Fruit fly (Drosophila melanogaster) whole organism, embryonic: ENCODE results near the gene cindr.

Source experiments
- Atf3 ChIP-seq: fragments of 200-800 bp; sonication (Bioruptor generic); optimal IDR thresholded peaks from 3 replicates; lab custom pipeline; 2016; ENCODE audit warnings: missing biosample characterization, missing genetic modification characterization
- Awh ChIP-seq: fragments of 200-800 bp; sonication (Bioruptor generic); IDR thresholded peaks from 2 replicates; pipeline ENCODE4, ENCODE4 v1.3.6; 2022; ENCODE audit warnings: missing biosample characterization, missing genetic modification characterization
- C15 ChIP-seq: fragments of 200-800 bp; sonication (Bioruptor generic); IDR thresholded peaks from 3 replicates; pipeline ENCODE4 v1.3.6; 2022; ENCODE audit warnings: missing biosample characterization, missing genetic modification characterization
- CG10147 ChIP-seq: fragments of 200-800 bp; sonication (Bioruptor generic); optimal IDR thresholded peaks from 2 replicates; lab custom pipeline; 2019; ENCODE audit warnings: missing biosample characterization, mild to moderate bottlenecking, missing genetic modification characterization, moderate library complexity
- CG12744 ChIP-seq: fragments of 200-800 bp; sonication (Bioruptor generic); optimal IDR thresholded peaks from 2 replicates; lab custom pipeline; 2016; ENCODE audit warnings: missing biosample characterization, missing genetic modification characterization
- CG17328 ChIP-seq: fragments of 200-800 bp; sonication (Bioruptor generic); IDR thresholded peaks from 2 replicates; pipeline ENCODE4 v1.3.6; 2022; ENCODE audit warnings: missing biosample characterization, missing genetic modification characterization
- CG18011 ChIP-seq: fragments of 200-800 bp; sonication (Bioruptor generic); optimal IDR thresholded peaks from 2 replicates; lab custom pipeline; 2017; ENCODE audit warnings: missing biosample characterization, missing genetic modification characterization, mild to moderate bottlenecking, moderate library complexity, missing genotype
- CG2120 ChIP-seq: fragments of 200-800 bp; sonication (Bioruptor generic); optimal IDR thresholded peaks from 3 replicates; lab custom pipeline; 2016; ENCODE audit warnings: missing biosample characterization, missing genetic modification characterization
- CG2678 ChIP-seq: fragments of 200-800 bp; sonication (Bioruptor generic); optimal IDR thresholded peaks from 3 replicates; lab custom pipeline; 2019; ENCODE audit warnings: missing biosample characterization, mild to moderate bottlenecking, missing genetic modification characterization, moderate library complexity
- CG32767 ChIP-seq: fragments of 200-800 bp; sonication (Bioruptor generic); IDR thresholded peaks from 2 replicates; pipeline ENCODE4 v1.3.6; 2022; ENCODE audit warnings: missing biosample characterization, missing genetic modification characterization
- CG4617 ChIP-seq: fragments of 200-800 bp; sonication (Bioruptor generic); optimal IDR thresholded peaks from 3 replicates; lab custom pipeline; 2016; ENCODE audit warnings: missing biosample characterization, missing genetic modification characterization, borderline replicate concordance
- CG4820 ChIP-seq: fragments of 200-800 bp; sonication (Bioruptor generic); optimal IDR thresholded peaks from 3 replicates; lab custom pipeline; 2016; ENCODE audit warnings: missing biosample characterization, missing genetic modification characterization
- CG7271 ChIP-seq: fragments of 200-800 bp; sonication (Bioruptor generic); optimal IDR thresholded peaks from 2 replicates; lab custom pipeline; 2018; ENCODE audit warnings: missing biosample characterization, mild to moderate bottlenecking, missing genetic modification characterization, moderate library complexity
- CG7928 ChIP-seq: fragments of 200-800 bp; sonication (Bioruptor generic); optimal IDR thresholded peaks from 2 replicates; lab custom pipeline; 2017; ENCODE audit warnings: missing biosample characterization, mild to moderate bottlenecking, missing genetic modification characterization
- CG8281 ChIP-seq: fragments of 200-800 bp; sonication (Bioruptor generic); optimal IDR thresholded peaks from 2 replicates; lab custom pipeline; 2018; ENCODE audit warnings: missing biosample characterization, mild to moderate bottlenecking, missing genetic modification characterization, moderate library complexity
- CG8765 ChIP-seq: fragments of 200-800 bp; sonication (Bioruptor generic); IDR thresholded peaks from 2 replicates; pipeline ENCODE4 v1.3.6; 2022; ENCODE audit warnings: missing biosample characterization, missing genetic modification characterization
- CG8944 ChIP-seq: fragments of 200-800 bp; sonication (Bioruptor generic); optimal IDR thresholded peaks from 3 replicates; lab custom pipeline; 2016; ENCODE audit warnings: missing biosample characterization, missing genetic modification characterization
- CG9876 ChIP-seq: fragments of 200-800 bp; sonication (Bioruptor generic); optimal IDR thresholded peaks from 2 replicates; lab custom pipeline; 2016; ENCODE audit warnings: missing biosample characterization, missing genetic modification characterization
- Dfd ChIP-seq, 2 experiments: fragments of >200 bp; optimal IDR thresholded peaks; 2 replicates each; lab custom pipeline; 2017; ENCODE audit warnings: missing biosample characterization in 2 of 2, missing genetic modification characterization in 2 of 2
- E2f1 ChIP-seq: fragments of 200-800 bp; sonication (Bioruptor generic); IDR thresholded peaks from 2 replicates; pipeline ENCODE4 v1.3.6; 2022; ENCODE audit warnings: missing biosample characterization, missing genetic modification characterization
- Hand ChIP-seq: fragments of 200-800 bp; sonication (Bioruptor generic); optimal IDR thresholded peaks from 2 replicates; lab custom pipeline; 2017; ENCODE audit warnings: mild to moderate bottlenecking, missing biosample characterization, missing genetic modification reagents, missing genetic modification characterization
- Hr3 ChIP-seq: fragments of 200-800 bp; sonication (Bioruptor generic); optimal IDR thresholded peaks from 3 replicates; lab custom pipeline; 2016; ENCODE audit warnings: missing biosample characterization, missing genetic modification characterization
- NK7.1 ChIP-seq: fragments of 200-800 bp; sonication (Bioruptor generic); optimal IDR thresholded peaks from 3 replicates; lab custom pipeline; 2016; ENCODE audit warnings: missing biosample characterization, missing genetic modification characterization
- TFAM ChIP-seq: fragments of 200-800 bp; sonication (Bioruptor generic); optimal IDR thresholded peaks from 2 replicates; lab custom pipeline; 2017; ENCODE audit warnings: missing biosample characterization, missing genetic modification characterization, inconsistent platforms
- Taf1 ChIP-seq: fragments of 200-800 bp; sonication (Bioruptor generic); IDR thresholded peaks from 2 replicates; pipeline ENCODE4 v1.3.6; 2022; ENCODE audit warnings: missing biosample characterization, missing genetic modification characterization
- Xrp1 ChIP-seq: fragments of 200-800 bp; sonication (Bioruptor generic); IDR thresholded peaks from 2 replicates; pipeline ENCODE4 v1.3.6; 2022; ENCODE audit warnings: missing biosample characterization, missing genetic modification characterization
- ac ChIP-seq: fragments of 200-800 bp; sonication (Bioruptor generic); optimal IDR thresholded peaks from 3 replicates; lab custom pipeline; 2017; ENCODE audit warnings: missing biosample characterization, mild to moderate bottlenecking, missing genetic modification characterization
- ara ChIP-seq: fragments of 200-800 bp; sonication (Bioruptor generic); IDR thresholded peaks from 2 replicates; pipeline ENCODE4 v1.3.6; 2022; ENCODE audit warnings: missing biosample characterization, missing genetic modification characterization
- ash1 ChIP-seq: fragments of 200-800 bp; sonication (Bioruptor generic); optimal IDR thresholded peaks from 2 replicates; lab custom pipeline; 2018; ENCODE audit warnings: missing biosample characterization, mild to moderate bottlenecking, missing genetic modification characterization
- bsh ChIP-seq, 2 experiments: fragments of 200-800 bp; sonication (Bioruptor generic); optimal IDR thresholded peaks; 2 replicates each; lab custom pipeline; 2017 to 2018; ENCODE audit warnings: mild to moderate bottlenecking in 2 of 2, missing biosample characterization in 2 of 2, missing genetic modification characterization in 2 of 2, moderate library complexity in 1 of 2
- dati ChIP-seq: fragments of 200-800 bp; sonication (Bioruptor generic); IDR thresholded peaks from 2 replicates; pipeline ENCODE4 v1.3.6; 2022; ENCODE audit warnings: missing biosample characterization, missing genetic modification characterization
- emc ChIP-seq: fragments of 200-800 bp; sonication (Bioruptor generic); optimal IDR thresholded peaks from 2 replicates; lab custom pipeline; 2016; ENCODE audit warnings: missing biosample characterization, missing genetic modification characterization
- gt ChIP-seq: fragments of 200-800 bp; sonication (Bioruptor generic); IDR thresholded peaks from 2 replicates; pipeline ENCODE4 v1.3.6; 2022; ENCODE audit warnings: missing biosample characterization, missing genetic modification characterization
- insv ChIP-seq, 2 experiments: fragments of 200-800 bp; sonication (Bioruptor generic); optimal IDR thresholded peaks; 3 replicates each; lab custom pipeline; 2016 to 2018; ENCODE audit warnings: missing biosample characterization in 2 of 2, missing genetic modification characterization in 2 of 2
- kah ChIP-seq: fragments of 200-800 bp; sonication (Bioruptor generic); optimal IDR thresholded peaks from 2 replicates; lab custom pipeline; 2018; ENCODE audit warnings: missing biosample characterization, mild to moderate bottlenecking, missing genetic modification characterization
- knrl ChIP-seq: fragments of 200-800 bp; sonication (Bioruptor generic); IDR thresholded peaks from 3 replicates; pipeline ENCODE4 v1.3.6; 2022; ENCODE audit warnings: missing biosample characterization, missing genetic modification characterization; ENCODE audit not compliant: partially characterized antibody
- lbe ChIP-seq: fragments of 200-800 bp; sonication (Bioruptor generic); optimal IDR thresholded peaks from 2 replicates; lab custom pipeline; 2016; ENCODE audit warnings: missing biosample characterization, mild to moderate bottlenecking, missing genetic modification characterization
- luna ChIP-seq: fragments of 200-800 bp; sonication (Bioruptor generic); optimal IDR thresholded peaks from 2 replicates; lab custom pipeline; 2016; ENCODE audit warnings: missing biosample characterization, missing genetic modification characterization
- mam ChIP-seq: fragments of 200-800 bp; sonication (Bioruptor generic); optimal IDR thresholded peaks from 3 replicates; lab custom pipeline; 2016; ENCODE audit warnings: missing biosample characterization, missing genetic modification characterization
- nau ChIP-seq: fragments of 200-800 bp; sonication (Bioruptor generic); optimal IDR thresholded peaks from 3 replicates; lab custom pipeline; 2017; ENCODE audit warnings: missing biosample characterization, mild to moderate bottlenecking, missing genetic modification characterization, missing genetic modification reagents
- pnt ChIP-seq: fragments of 200-800 bp; sonication (Bioruptor generic); optimal IDR thresholded peaks from 3 replicates; lab custom pipeline; 2016; ENCODE audit warnings: missing biosample characterization, missing genetic modification characterization
- pum ChIP-seq: fragments of 200-800 bp; sonication (Bioruptor generic); optimal IDR thresholded peaks from 2 replicates; lab custom pipeline; 2016; ENCODE audit warnings: missing biosample characterization, missing genetic modification characterization
- repo ChIP-seq: fragments of 200-800 bp; sonication (Bioruptor generic); optimal IDR thresholded peaks from 2 replicates; lab custom pipeline; 2016; ENCODE audit warnings: missing biosample characterization, missing genetic modification characterization
- shn ChIP-seq: fragments of 200-800 bp; sonication (Bioruptor generic); optimal IDR thresholded peaks from 3 replicates; lab custom pipeline; 2016; ENCODE audit warnings: missing biosample characterization, missing genetic modification characterization
- stc ChIP-seq: fragments of 200-800 bp; sonication (Bioruptor generic); IDR thresholded peaks from 2 replicates; pipeline ENCODE4 v1.3.6; 2022; ENCODE audit warnings: missing biosample characterization, missing genetic modification characterization
- tna ChIP-seq: fragments of 200-800 bp; sonication (Bioruptor generic); IDR thresholded peaks from 2 replicates; pipeline ENCODE4 v1.3.6; 2022; ENCODE audit warnings: missing biosample characterization, missing genetic modification characterization; ENCODE audit not compliant: partially characterized antibody
- trem ChIP-seq: fragments of 200-800 bp; optimal IDR thresholded peaks from 3 replicates; lab custom pipeline; 2019; ENCODE audit warnings: missing biosample characterization, mild to moderate bottlenecking, missing genetic modification characterization, moderate library complexity
- tup ChIP-seq: fragments of 200-800 bp; sonication (Bioruptor generic); optimal IDR thresholded peaks from 2 replicates; lab custom pipeline; 2016; ENCODE audit warnings: missing biosample characterization, mild to moderate bottlenecking, missing genetic modification characterization, moderate library complexity
- unc-4 ChIP-seq: fragments of 200-800 bp; sonication (Bioruptor generic); IDR thresholded peaks from 2 replicates; pipeline ENCODE4 v1.3.6; 2022; ENCODE audit warnings: missing biosample characterization, missing genetic modification characterization; ENCODE audit not compliant: partially characterized antibody
- vvl ChIP-seq: fragments of 200-800 bp; sonication (Bioruptor generic); IDR thresholded peaks from 2 replicates; pipeline ENCODE4 v1.3.6; 2022; ENCODE audit warnings: missing biosample characterization, missing genetic modification characterization
- z ChIP-seq: fragments of 200-800 bp; sonication (Bioruptor generic); IDR thresholded peaks from 3 replicates; pipeline ENCODE4 v1.3.6; 2022; ENCODE audit warnings: missing biosample characterization, missing genetic modification characterization

The cindr gene

dm6 chr3R:30797323-30797911, 11.0 kb upstream of the cindr start (continued):
- TF ChIP-seq Hr3, result peak; percentile 35
- peak; percentile 86 for TF ChIP-seq vvl (GFP tag; lab: Robert Waterston, UW)
- TF ChIP-seq luna (GFP tag; lab: Kevin White, UChicago), result no peak
- peak; percentile 61 for TF ChIP-seq Awh (GFP tag; lab: Robert Waterston, UW)
- peak; percentile 50 for TF ChIP-seq mam (GFP tag; lab: Kevin White, UChicago)
- peak; percentile 69 for TF ChIP-seq CG2120 (GFP tag; lab: Kevin White, UChicago)
- TF ChIP-seq Hand (GFP tag; lab: Kevin White, UChicago), result no peak
- peak; percentile 78 for TF ChIP-seq Xrp1 (GFP tag; lab: Robert Waterston, UW)
- TF ChIP-seq CG2678 (tag; lab: Kevin White, UChicago), result peak; percentile 81
- no peak for TF ChIP-seq unc-4 (GFP tag; lab: Robert Waterston, UW)
- TF ChIP-seq ara (GFP tag; lab: Robert Waterston, UW), result no peak
- no peak for TF ChIP-seq NK7.1 (GFP tag; lab: Kevin White, UChicago)
- no peak for TF ChIP-seq CG4617
- TF ChIP-seq knrl (GFP tag; lab: Robert Waterston, UW), result no peak
- TF ChIP-seq CG7928 (GFP tag; lab: Kevin White, UChicago), result peak; percentile 34
- no peak for TF ChIP-seq lbe
- TF ChIP-seq C15 (GFP tag; lab: Robert Waterston, UW), result no peak
- TF ChIP-seq dati (GFP tag; lab: Robert Waterston, UW), result no peak
- peak; percentile 14 for TF ChIP-seq nau (GFP tag; lab: Kevin White, UChicago)
- TF ChIP-seq CG7271, result no peak
- TF ChIP-seq tna (GFP tag; lab: Robert Waterston, UW), result peak; percentile 29; the same call in 1 of the 2 replicates
- TF ChIP-seq CG8765 (GFP tag; lab: Robert Waterston, UW), result no peak
- no peak for TF ChIP-seq pnt
- TF ChIP-seq trem (tag; lab: Kevin White, UChicago), result peak; percentile 34
- TF ChIP-seq bsh (GFP tag; optimal IDR thresholded peaks at IDR 0.05; lab: Kevin White, UChicago), result peak in 1 of 2 experiments; percentile 54
- peak; percentile 38 for TF ChIP-seq CG4820
- TF ChIP-seq ac, result no peak
- no peak for TF ChIP-seq emc (GFP tag; lab: Kevin White, UChicago)
- no peak for TF ChIP-seq gt (GFP tag; lab: Robert Waterston, UW)
- TF ChIP-seq kah (GFP tag; lab: Kevin White, UChicago), result no peak
- TF ChIP-seq CG10147 (GFP tag; lab: Kevin White, UChicago), result peak; percentile 75
- TF ChIP-seq CG17328 (GFP tag; lab: Robert Waterston, UW), result peak; percentile 68
- no peak for TF ChIP-seq Atf3
- no peak for TF ChIP-seq pum (GFP tag; lab: Kevin White, UChicago)
- peak; percentile 14 for TF ChIP-seq CG8281
- no peak for TF ChIP-seq Taf1
- TF ChIP-seq repo (GFP tag; lab: Kevin White, UChicago), result no peak
- TF ChIP-seq TFAM (GFP tag; lab: Kevin White, UChicago), result no peak
- peak; percentile 80 for TF ChIP-seq E2f1 (GFP tag; lab: Robert Waterston, UW)
- no peak for TF ChIP-seq tup (GFP tag; lab: Kevin White, UChicago)
- TF ChIP-seq z (GFP tag; lab: Robert Waterston, UW), result no peak
- no peak for TF ChIP-seq CG8944 (GFP tag; lab: Kevin White, UChicago)
- TF ChIP-seq insv (GFP tag; optimal IDR thresholded peaks at IDR 0.05; lab: Kevin White, UChicago), result no peak
- TF ChIP-seq CG12744, result no peak
- no peak for TF ChIP-seq Dfd (GFP tag; optimal IDR thresholded peaks at IDR 0.05; lab: Kevin White, UChicago)
- TF ChIP-seq CG9876, result no peak
- no peak for TF ChIP-seq CG18011 (GFP tag; lab: Kevin White, UChicago)
- TF ChIP-seq ash1 (GFP tag; lab: Kevin White, UChicago), result no peak
- TF ChIP-seq CG32767, result peak; percentile 71
- peak; percentile 57; the same call in 1 of the 2 replicates for TF ChIP-seq stc
- no peak for TF ChIP-seq shn (GFP tag; lab: Kevin White, UChicago)
